Worm (Caenorhabditis elegans) whole organism, L2 larva: ENCODE results near the gene W02A2.8.

Experiments used
- aly-2 ChIP-seq: fragments of 150-350 bp; optimal IDR thresholded peaks from 2 replicates; lab custom pipeline; 2014; ENCODE audit warnings: missing biosample characterization, missing genetic modification characterization
- ceh-82 ChIP-seq: fragments of 150-350 bp; optimal IDR thresholded peaks from 2 replicates; lab custom pipeline; 2014; ENCODE audit warnings: missing biosample characterization, missing genetic modification characterization
- elt-1 ChIP-seq: fragments of 150-350 bp; optimal IDR thresholded peaks from 2 replicates; lab custom pipeline; 2014; ENCODE audit warnings: missing biosample characterization, missing genetic modification characterization
- elt-3 ChIP-seq: sonication (generic microtip); optimal IDR thresholded peaks from 2 replicates; lab custom pipeline; 2017; ENCODE audit warnings: missing biosample characterization, missing genetic modification characterization
- lin-11 ChIP-seq: fragments of 150-350 bp; sonication (generic microtip); optimal IDR thresholded peaks from 2 replicates; lab custom pipeline; 2014; ENCODE audit warnings: missing biosample characterization, missing genetic modification characterization, inconsistent platforms, mixed read lengths
- lin-39 ChIP-seq: fragments of 150-350 bp; optimal IDR thresholded peaks from 2 replicates; lab custom pipeline; 2014; ENCODE audit warnings: missing biosample characterization, missing genetic modification reagents, missing genetic modification characterization
- nhr-11 ChIP-seq: fragments of 150-350 bp; optimal IDR thresholded peaks from 2 replicates; lab custom pipeline; 2014; ENCODE audit warnings: missing biosample characterization, missing genetic modification characterization
- nhr-12 ChIP-seq: fragments of 150-350 bp; optimal IDR thresholded peaks from 2 replicates; lab custom pipeline; 2014; ENCODE audit warnings: missing biosample characterization, missing genetic modification characterization
- nhr-23 ChIP-seq: fragments of 150-350 bp; optimal IDR thresholded peaks from 2 replicates; lab custom pipeline; 2014; ENCODE audit warnings: missing biosample characterization, missing genetic modification reagents, missing genetic modification characterization
- peb-1 ChIP-seq: fragments of 150-350 bp; optimal IDR thresholded peaks from 2 replicates; lab custom pipeline; 2014; ENCODE audit warnings: missing biosample characterization, missing genetic modification characterization
- sma-9 ChIP-seq, 2 experiments: fragments of 150-350 bp in 1 of 2; sonication (generic microtip) in 1 of 2; optimal IDR thresholded peaks; 2 replicates each; lab custom pipeline; 2014 to 2016; ENCODE audit warnings: missing genetic modification characterization in 2 of 2, mild to moderate bottlenecking in 1 of 2, missing biosample characterization in 1 of 2, missing compliant biosample characterization in 1 of 2, missing genetic modification reagents in 1 of 2, moderate library complexity in 1 of 2
- unc-62 ChIP-seq: fragments of 150-350 bp; optimal IDR thresholded peaks from 2 replicates; lab custom pipeline; 2014; ENCODE audit warnings: missing biosample characterization, missing genetic modification reagents, missing genetic modification characterization

ce11 chrIV:13408018-13408417 lies 49.6 kb upstream of the W02A2.8 start, which contains the start of gene Y62E10A.19:
- TF ChIP-seq nhr-23 (tag; lab: Kevin White, UChicago): no peak
- no peak for TF ChIP-seq nhr-11
- no peak for TF ChIP-seq elt-1 (tag; lab: Kevin White, UChicago)
- TF ChIP-seq sma-9 (GFP tag; optimal IDR thresholded peaks at IDR 0.05; lab: Kevin White, UChicago): no peak
- no peak for TF ChIP-seq sma-9 (tag; optimal IDR thresholded peaks at IDR 0.05; lab: Kevin White, UChicago)
- TF ChIP-seq lin-11: no peak
- no peak for TF ChIP-seq nhr-12 (tag; lab: Kevin White, UChicago)
- TF ChIP-seq aly-2: no peak
- no peak for TF ChIP-seq peb-1 (tag; lab: Kevin White, UChicago)
- TF ChIP-seq ceh-82 (tag; lab: Kevin White, UChicago): no peak
- no peak for TF ChIP-seq lin-39 (tag; lab: Kevin White, UChicago)
- no peak for TF ChIP-seq unc-62 (GFP tag; lab: Kevin White, UChicago)
- TF ChIP-seq elt-3: no peak
